Worm (Caenorhabditis elegans) whole organism, late embryonic: ENCODE results near the gene gpa-5.

ENCODE experiments used
- C08G9.2 ChIP-seq: sonication (generic microtip); optimal IDR thresholded peaks from 2 replicates; lab custom pipeline; 2016; ENCODE audit warnings: mild to moderate bottlenecking, missing genetic modification characterization, moderate library complexity, missing compliant biosample characterization
- K02D7.2 ChIP-seq: sonication (generic microtip); optimal IDR thresholded peaks from 2 replicates; lab custom pipeline; 2017; ENCODE audit warnings: mild to moderate bottlenecking, missing genetic modification characterization, missing compliant biosample characterization
- Y22D7AL.16 ChIP-seq: sonication (generic microtip); optimal IDR thresholded peaks from 2 replicates; lab custom pipeline; 2016; ENCODE audit warnings: missing genetic modification characterization, missing compliant biosample characterization
- ama-1 ChIP-seq: fragments of 150-350 bp; optimal IDR thresholded peaks from 2 replicates; lab custom pipeline; 2014
- ceh-18 ChIP-seq: sonication (generic microtip); optimal IDR thresholded peaks from 2 replicates; lab custom pipeline; 2016; ENCODE audit warnings: missing genetic modification characterization, missing compliant biosample characterization
- ceh-19 ChIP-seq: fragments of 200-800 bp; sonication (Bioruptor generic); optimal IDR thresholded peaks from 2 replicates; lab custom pipeline; 2018; ENCODE audit warnings: mild to moderate bottlenecking, missing genetic modification characterization, missing compliant biosample characterization
- ceh-30 ChIP-seq: fragments of 150-350 bp; optimal IDR thresholded peaks from 2 replicates; lab custom pipeline; 2014; ENCODE audit warnings: missing biosample characterization, missing genetic modification characterization
- ceh-31 ChIP-seq: sonication (generic microtip); optimal IDR thresholded peaks from 2 replicates; lab custom pipeline; 2016; ENCODE audit warnings: missing genetic modification characterization, missing compliant biosample characterization
- ceh-34 ChIP-seq: sonication (generic microtip); optimal IDR thresholded peaks from 2 replicates; lab custom pipeline; 2016; ENCODE audit warnings: mild to moderate bottlenecking, missing genetic modification characterization, missing compliant biosample characterization
- ceh-45 ChIP-seq: fragments of 200-800 bp; sonication (Bioruptor generic); IDR thresholded peaks from 2 replicates; pipeline ENCODE4 v1.3.6; 2022; ENCODE audit warnings: missing genetic modification reagents, missing genetic modification characterization, missing compliant biosample characterization
- dmd-4 ChIP-seq: sonication (generic microtip); optimal IDR thresholded peaks from 2 replicates; lab custom pipeline; 2016; ENCODE audit warnings: borderline replicate concordance, missing genetic modification characterization, missing compliant biosample characterization
- dve-1 ChIP-seq: sonication (generic microtip); optimal IDR thresholded peaks from 2 replicates; lab custom pipeline; 2017; ENCODE audit warnings: antibody characterized with exemption, mild to moderate bottlenecking, missing genetic modification characterization, missing compliant biosample characterization
- elt-2 ChIP-seq: sonication (generic microtip); optimal IDR thresholded peaks from 2 replicates; lab custom pipeline; 2016; ENCODE audit warnings: missing genetic modification reagents, missing genetic modification characterization, missing compliant biosample characterization
- ets-4 ChIP-seq: sonication (generic microtip); optimal IDR thresholded peaks from 2 replicates; lab custom pipeline; 2016; ENCODE audit warnings: missing genetic modification characterization, missing compliant biosample characterization
- fax-1 ChIP-seq: sonication (generic microtip); optimal IDR thresholded peaks from 2 replicates; lab custom pipeline; 2016; ENCODE audit warnings: missing genotype, missing genetic modification characterization, missing compliant biosample characterization
- fkh-10 ChIP-seq: fragments of 150-350 bp; optimal IDR thresholded peaks from 2 replicates; lab custom pipeline; 2014; ENCODE audit warnings: missing biosample characterization, missing genetic modification reagents, missing genetic modification characterization
- fkh-6 ChIP-seq: sonication (generic microtip); optimal IDR thresholded peaks from 2 replicates; lab custom pipeline; 2016; ENCODE audit warnings: missing genetic modification characterization, missing compliant biosample characterization
- gmeb-2 ChIP-seq: sonication (generic microtip); optimal IDR thresholded peaks from 2 replicates; lab custom pipeline; 2016; ENCODE audit warnings: missing genetic modification characterization, inconsistent platforms, missing compliant biosample characterization
- hlh-30 ChIP-seq: sonication (generic microtip); optimal IDR thresholded peaks from 2 replicates; lab custom pipeline; 2017; ENCODE audit warnings: antibody characterized with exemption, missing genetic modification characterization, missing compliant biosample characterization; ENCODE audit not compliant: insufficient read depth
- hlh-6 ChIP-seq: sonication (generic microtip); optimal IDR thresholded peaks from 2 replicates; lab custom pipeline; 2016; ENCODE audit warnings: missing genotype, missing genetic modification characterization, missing compliant biosample characterization
- madf-2 ChIP-seq: sonication (generic microtip); optimal IDR thresholded peaks from 2 replicates; lab custom pipeline; 2017; ENCODE audit warnings: missing genetic modification characterization, missing compliant biosample characterization
- mec-3 ChIP-seq: sonication (generic microtip); optimal IDR thresholded peaks from 2 replicates; lab custom pipeline; 2016; ENCODE audit warnings: borderline replicate concordance, missing genetic modification characterization, missing compliant biosample characterization
- nfya-1 ChIP-seq: sonication (generic microtip); optimal IDR thresholded peaks from 2 replicates; lab custom pipeline; 2017; ENCODE audit warnings: missing genetic modification characterization, mild to moderate bottlenecking, missing compliant biosample characterization, antibody characterized with exemption, moderate library complexity
- nhr-232 ChIP-seq: sonication (generic microtip); optimal IDR thresholded peaks from 2 replicates; lab custom pipeline; 2016; ENCODE audit warnings: missing genetic modification characterization, missing compliant biosample characterization
- npax-4 ChIP-seq: sonication (generic microtip); optimal IDR thresholded peaks from 2 replicates; lab custom pipeline; 2016; ENCODE audit warnings: missing genetic modification characterization, missing compliant biosample characterization
- odd-2 ChIP-seq: sonication (generic microtip); optimal IDR thresholded peaks from 2 replicates; lab custom pipeline; 2017; ENCODE audit warnings: antibody characterized with exemption, mild to moderate bottlenecking, missing genetic modification characterization, missing compliant biosample characterization
- pat-9 ChIP-seq: fragments of 200-800 bp; sonication (Bioruptor generic); optimal IDR thresholded peaks from 2 replicates; lab custom pipeline; 2018; ENCODE audit warnings: mild to moderate bottlenecking, missing genetic modification characterization, moderate library complexity, missing compliant biosample characterization
- pax-1 ChIP-seq: fragments of 150-350 bp; optimal IDR thresholded peaks from 2 replicates; lab custom pipeline; 2014; ENCODE audit warnings: missing biosample characterization, missing genetic modification characterization
- pha-2 ChIP-seq: sonication (generic microtip); optimal IDR thresholded peaks from 2 replicates; lab custom pipeline; 2017; ENCODE audit warnings: mild to moderate bottlenecking, missing genetic modification characterization, missing compliant biosample characterization
- pha-4 ChIP-seq: fragments of 150-350 bp; optimal IDR thresholded peaks from 2 replicates; lab custom pipeline; 2018; ENCODE audit warnings: missing biosample characterization, missing genetic modification reagents, missing genetic modification characterization
- pqm-1 ChIP-seq: sonication (generic microtip); optimal IDR thresholded peaks from 2 replicates; lab custom pipeline; 2016; ENCODE audit warnings: missing genetic modification characterization, missing compliant biosample characterization
- ref-2 ChIP-seq: sonication (generic microtip); optimal IDR thresholded peaks from 2 replicates; lab custom pipeline; 2016; ENCODE audit warnings: missing genetic modification characterization, missing compliant biosample characterization
- rnt-1 ChIP-seq: sonication (generic microtip); optimal IDR thresholded peaks from 2 replicates; lab custom pipeline; 2016; ENCODE audit warnings: missing genetic modification characterization, missing compliant biosample characterization
- sox-4 ChIP-seq: sonication (generic microtip); optimal IDR thresholded peaks from 2 replicates; lab custom pipeline; 2017; ENCODE audit warnings: mild to moderate bottlenecking, missing genetic modification characterization, inconsistent platforms, missing compliant biosample characterization
- syd-9 ChIP-seq: sonication (generic microtip); optimal IDR thresholded peaks from 2 replicates; lab custom pipeline; 2016; ENCODE audit warnings: mild to moderate bottlenecking, missing genetic modification characterization, moderate library complexity, missing compliant biosample characterization
- tbx-2 ChIP-seq: sonication (generic microtip); optimal IDR thresholded peaks from 2 replicates; lab custom pipeline; 2016; ENCODE audit warnings: missing genetic modification characterization, missing compliant biosample characterization
- ttx-3 ChIP-seq: sonication (generic microtip); optimal IDR thresholded peaks from 2 replicates; lab custom pipeline; 2016; ENCODE audit warnings: missing genetic modification reagents, missing genetic modification characterization, missing compliant biosample characterization
- unc-3 ChIP-seq, 2 experiments: fragments of 200-800 bp in 1 of 2; sonication (Bioruptor generic) in 1 of 2; sonication (generic microtip) in 1 of 2; conservative IDR thresholded peaks in 1 of 2; optimal IDR thresholded peaks in 1 of 2; 2 replicates each; pipeline versions ENCODE4 v1.3.6 to Lab custom; 2016 to 2022; ENCODE audit warnings: missing compliant biosample characterization in 2 of 2, missing genetic modification characterization in 2 of 2, missing genetic modification reagents in 1 of 2
- unc-55 ChIP-seq: sonication (generic microtip); optimal IDR thresholded peaks from 2 replicates; lab custom pipeline; 2017; ENCODE audit warnings: missing biosample characterization, missing genetic modification reagents, missing genetic modification characterization
- unc-86 ChIP-seq: sonication (generic microtip); optimal IDR thresholded peaks from 2 replicates; lab custom pipeline; 2016; ENCODE audit warnings: missing genetic modification characterization, missing compliant biosample characterization
- zip-5 ChIP-seq: sonication (generic microtip); optimal IDR thresholded peaks from 2 replicates; lab custom pipeline; 2016; ENCODE audit warnings: missing genetic modification characterization, missing compliant biosample characterization

The gpa-5 gene

DNA sequence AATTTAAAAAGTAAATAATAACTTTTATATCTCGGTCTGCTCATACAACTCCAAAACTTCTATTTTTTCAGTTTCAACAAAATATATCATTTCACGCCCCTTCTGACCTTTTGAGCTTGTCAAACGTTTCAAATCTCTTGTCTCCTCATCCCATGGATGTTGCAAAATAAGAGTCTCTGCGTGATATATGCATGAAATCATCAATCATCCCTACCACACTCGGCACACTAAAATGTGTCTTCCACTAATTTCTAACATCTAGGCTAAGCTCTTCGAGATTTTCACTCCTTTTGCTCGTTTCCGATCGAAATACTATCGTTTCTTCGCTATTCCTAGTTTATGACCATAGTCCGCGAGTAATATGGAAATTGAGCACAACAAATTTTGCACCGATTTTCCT is 21.9 kb downstream of the gpa-5 start:
- TF ChIP-seq pqm-1 (tag; lab: Kevin White, UChicago) (no peak), ets-4 (tag; lab: Kevin White, UChicago) (no peak), rnt-1 (tag; lab: Kevin White, UChicago) (no peak), pax-1 (tag; lab: Kevin White, UChicago) (no peak), ttx-3 (tag; lab: Kevin White, UChicago) (no peak), mec-3 (no peak), fkh-10 (GFP tag; lab: Kevin White, UChicago) (no peak), fkh-6 (tag; lab: Kevin White, UChicago) (no peak), tbx-2 (tag; lab: Kevin White, UChicago) (no peak), dve-1 (tag; lab: Kevin White, UChicago) (no peak), madf-2 (tag; lab: Kevin White, UChicago) (no peak), ama-1 (lab: Kevin White, UChicago) (no peak), K02D7.2 (tag; lab: Kevin White, UChicago) (no peak), pha-2 (tag; lab: Kevin White, UChicago) (no peak), Y22D7AL.16 (no peak), ceh-18 (no peak), unc-86 (tag; lab: Kevin White, UChicago) (no peak)

DNA sequence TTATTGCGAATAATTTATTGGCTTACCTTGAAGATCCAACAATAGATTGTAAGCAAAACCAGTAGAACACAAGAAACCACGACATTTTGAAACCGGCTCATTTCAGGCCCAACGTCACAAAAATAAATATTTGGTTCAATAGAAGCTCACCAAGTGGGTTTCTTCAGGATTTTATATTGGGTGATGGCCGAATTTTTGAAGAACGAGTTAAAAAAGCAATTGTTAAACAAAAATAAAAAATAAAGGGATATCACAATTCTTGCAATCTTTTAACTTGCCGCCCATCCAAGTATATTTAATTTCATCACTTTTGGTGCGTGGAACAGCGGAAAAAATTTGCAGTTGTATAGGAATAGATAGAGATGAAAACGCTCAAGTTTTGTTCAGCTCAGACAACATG is 24.1 kb downstream of the gpa-5 start, which contains the start of gene T21D9.2:
Gene T21D9.2 (minus strand): TSS at position 101 of the 400 bp plus-strand sequence.
- no peak for TF ChIP-seq fax-1 (tag; lab: Kevin White, UChicago)
- no peak for TF ChIP-seq unc-86 (tag; lab: Kevin White, UChicago)
- no peak for TF ChIP-seq ceh-34 (tag; lab: Kevin White, UChicago)
- no peak for TF ChIP-seq ttx-3 (tag; lab: Kevin White, UChicago)
- no peak for TF ChIP-seq pat-9 (tag; lab: Kevin White, UChicago)
- no peak for TF ChIP-seq ceh-30 (tag; lab: Kevin White, UChicago)
- TF ChIP-seq odd-2 (tag; lab: Kevin White, UChicago) = no peak
- no peak for TF ChIP-seq unc-55 (GFP tag; lab: Kevin White, UChicago)
- no peak for TF ChIP-seq ceh-45 (GFP tag; lab: Robert Waterston, UW)
- TF ChIP-seq, all 69 proteins: peak for 0

ce11 chrX:2094094-2094493 is 26.8 kb downstream of the gpa-5 start:
- TF ChIP-seq syd-9 (tag; lab: Kevin White, UChicago) (peak; percentile 14), unc-86 (tag; lab: Kevin White, UChicago) (no peak)

ce11 chrX:2093169-2093568 is 27.7 kb downstream of the gpa-5 start, which contains the start of gene col-164:
Gene col-164 (plus strand): TSS chrX:2093469.
- TF ChIP-seq zip-5 (tag; lab: Kevin White, UChicago) (no peak), gmeb-2 (tag; lab: Kevin White, UChicago) (no peak), dmd-4 (tag; lab: Kevin White, UChicago) (no peak), C08G9.2 (tag; lab: Kevin White, UChicago) (no peak), elt-2 (tag; lab: Kevin White, UChicago) (no peak), nhr-232 (tag; lab: Kevin White, UChicago) (no peak), ceh-30 (tag; lab: Kevin White, UChicago) (no peak), ceh-19 (GFP tag; lab: Kevin White, UChicago) (no peak), nfya-1 (tag; lab: Kevin White, UChicago) (no peak), ceh-31 (no peak), hlh-30 (no peak), npax-4 (no peak), pha-4 (no peak), sox-4 (no peak), unc-3 (GFP tag; conservative IDR thresholded peaks at IDR 0.05; lab: Robert Waterston, UW) (no peak), unc-3 (tag; optimal IDR thresholded peaks at IDR 0.05; lab: Kevin White, UChicago) (no peak), syd-9 (tag; lab: Kevin White, UChicago) (no peak), ref-2 (tag; lab: Kevin White, UChicago) (no peak), hlh-6 (tag; lab: Kevin White, UChicago) (no peak)
